Worm (Caenorhabditis elegans): Measurements from ENCODE around the gene srx-118.

DNA sequence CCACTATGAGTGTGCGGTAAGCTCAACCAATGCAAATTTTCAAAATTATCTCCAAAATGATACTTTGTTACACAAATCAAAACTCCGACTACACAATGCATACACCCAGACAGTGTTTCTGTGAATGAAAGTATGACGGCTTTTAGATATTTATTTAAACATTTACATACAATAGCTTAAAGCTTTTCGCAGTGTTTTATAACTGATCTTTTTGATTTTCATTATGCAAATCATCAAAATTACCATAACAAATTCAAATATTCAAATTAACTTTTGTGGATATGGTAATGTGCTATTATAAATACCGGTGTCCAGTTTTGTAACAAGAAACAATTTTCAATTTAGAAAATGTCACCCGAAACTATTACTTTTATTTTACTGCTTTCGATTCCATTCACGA, 20.8 kb downstream of the srx-118 start, which contains the start of the genes F49C5.5 and F49C5.10:
- TF ChIP-seq ama-1 (optimal IDR thresholded peaks at IDR 0.05): no peak
- no peak for TF ChIP-seq hmg-4 (GFP tag; optimal IDR thresholded peaks at IDR 0.05)
- TF ChIP-seq sea-1 (GFP tag; conservative IDR thresholded peaks at IDR 0.05): no peak
- no peak for TF ChIP-seq tbx-37 (GFP tag; conservative IDR thresholded peaks at IDR 0.05)
- TF ChIP-seq scrt-1 (GFP tag; IDR thresholded peaks at IDR 0.05): no peak
- TF ChIP-seq F13C5.2 (tag; optimal IDR thresholded peaks at IDR 0.05): no peak
- TF ChIP-seq flt-1 (GFP tag; IDR thresholded peaks at IDR 0.05): no peak
- no peak for TF ChIP-seq B0310.2 (tag; optimal IDR thresholded peaks at IDR 0.05)
- TF ChIP-seq hmbx-1 (tag; optimal IDR thresholded peaks at IDR 0.05): no peak
- no peak for TF ChIP-seq tbx-11 (GFP tag; IDR thresholded peaks at IDR 0.05)
- TF ChIP-seq pes-1 (GFP tag; IDR thresholded peaks at IDR 0.05): no peak
- no peak for TF ChIP-seq ets-7 (tag; optimal IDR thresholded peaks at IDR 0.05)
- TF ChIP-seq ceh-36 (tag; optimal IDR thresholded peaks at IDR 0.05): no peak

All from whole organism, early embryonic.